Worm (Caenorhabditis elegans) whole organism, late embryonic: ENCODE measurements around the gene T11F8.4.
A peak's percentile ranks its signal among the peaks of the same experiment; 100 is the strongest.

Source experiments
- K02D7.2 ChIP-seq: sonication (generic microtip); optimal IDR thresholded peaks from 2 replicates; lab custom pipeline; 2017; ENCODE audit warnings: mild to moderate bottlenecking, missing genetic modification characterization, missing compliant biosample characterization
- T23F11.4 ChIP-seq: fragments of 200-800 bp; sonication (Bioruptor generic); optimal IDR thresholded peaks from 2 replicates; lab custom pipeline; 2018; ENCODE audit warnings: mild to moderate bottlenecking, missing genetic modification characterization, missing compliant biosample characterization
- ahr-1 ChIP-seq: sonication (generic microtip); optimal IDR thresholded peaks from 2 replicates; lab custom pipeline; 2016; ENCODE audit warnings: missing genetic modification characterization, missing compliant biosample characterization
- ceh-14 ChIP-seq: sonication (generic microtip); optimal IDR thresholded peaks from 2 replicates; lab custom pipeline; 2016; ENCODE audit warnings: missing genotype, missing genetic modification characterization, missing compliant biosample characterization
- ceh-18 ChIP-seq: sonication (generic microtip); optimal IDR thresholded peaks from 2 replicates; lab custom pipeline; 2016; ENCODE audit warnings: missing genetic modification characterization, missing compliant biosample characterization
- ceh-19 ChIP-seq: fragments of 200-800 bp; sonication (Bioruptor generic); optimal IDR thresholded peaks from 2 replicates; lab custom pipeline; 2018; ENCODE audit warnings: mild to moderate bottlenecking, missing genetic modification characterization, missing compliant biosample characterization
- ceh-2 ChIP-seq: sonication (generic microtip); optimal IDR thresholded peaks from 2 replicates; lab custom pipeline; 2016; ENCODE audit warnings: missing genotype, missing genetic modification characterization, missing compliant biosample characterization
- ceh-22 ChIP-seq: sonication (generic microtip); optimal IDR thresholded peaks from 2 replicates; lab custom pipeline; 2017; ENCODE audit warnings: missing biosample characterization, missing genetic modification characterization
- ceh-24 ChIP-seq: sonication (generic microtip); optimal IDR thresholded peaks from 2 replicates; lab custom pipeline; 2016; ENCODE audit warnings: mild to moderate bottlenecking, missing genetic modification characterization, missing compliant biosample characterization
- ceh-30 ChIP-seq: fragments of 150-350 bp; optimal IDR thresholded peaks from 2 replicates; lab custom pipeline; 2014; ENCODE audit warnings: missing biosample characterization, missing genetic modification characterization
- ceh-34 ChIP-seq: sonication (generic microtip); optimal IDR thresholded peaks from 2 replicates; lab custom pipeline; 2016; ENCODE audit warnings: mild to moderate bottlenecking, missing genetic modification characterization, missing compliant biosample characterization
- ceh-48 ChIP-seq: sonication (generic microtip); optimal IDR thresholded peaks from 2 replicates; lab custom pipeline; 2016; ENCODE audit warnings: missing genetic modification characterization, inconsistent platforms, missing compliant biosample characterization
- ceh-6 ChIP-seq: fragments of 200-800 bp; sonication (Bioruptor generic); optimal IDR thresholded peaks from 2 replicates; lab custom pipeline; 2018; ENCODE audit warnings: mild to moderate bottlenecking, missing genetic modification characterization, missing compliant biosample characterization
- dve-1 ChIP-seq: sonication (generic microtip); optimal IDR thresholded peaks from 2 replicates; lab custom pipeline; 2017; ENCODE audit warnings: antibody characterized with exemption, mild to moderate bottlenecking, missing genetic modification characterization, missing compliant biosample characterization
- elt-2 ChIP-seq: sonication (generic microtip); optimal IDR thresholded peaks from 2 replicates; lab custom pipeline; 2016; ENCODE audit warnings: missing genetic modification reagents, missing genetic modification characterization, missing compliant biosample characterization
- elt-4 ChIP-seq: sonication (generic microtip); optimal IDR thresholded peaks from 2 replicates; lab custom pipeline; 2016; ENCODE audit warnings: missing genetic modification characterization, missing compliant biosample characterization
- fax-1 ChIP-seq: sonication (generic microtip); optimal IDR thresholded peaks from 2 replicates; lab custom pipeline; 2016; ENCODE audit warnings: missing genotype, missing genetic modification characterization, missing compliant biosample characterization
- fkh-10 ChIP-seq: fragments of 150-350 bp; optimal IDR thresholded peaks from 2 replicates; lab custom pipeline; 2014; ENCODE audit warnings: missing biosample characterization, missing genetic modification reagents, missing genetic modification characterization
- hlh-13 ChIP-seq: fragments of 200-800 bp; sonication (Bioruptor generic); optimal IDR thresholded peaks from 2 replicates; lab custom pipeline; 2018; ENCODE audit warnings: mild to moderate bottlenecking, missing genetic modification characterization, missing compliant biosample characterization
- hlh-8 ChIP-seq: sonication (generic microtip); optimal IDR thresholded peaks from 2 replicates; lab custom pipeline; 2016; ENCODE audit warnings: missing genotype, missing genetic modification characterization, missing compliant biosample characterization
- lim-6 ChIP-seq: sonication (generic microtip); optimal IDR thresholded peaks from 2 replicates; lab custom pipeline; 2016; ENCODE audit warnings: missing genetic modification characterization, missing compliant biosample characterization
- lin-11 ChIP-seq: fragments of 200-800 bp; sonication (Bioruptor generic); optimal IDR thresholded peaks from 2 replicates; lab custom pipeline; 2018; ENCODE audit warnings: mild to moderate bottlenecking, missing genetic modification characterization, missing compliant biosample characterization
- madf-2 ChIP-seq: sonication (generic microtip); optimal IDR thresholded peaks from 2 replicates; lab custom pipeline; 2017; ENCODE audit warnings: missing genetic modification characterization, missing compliant biosample characterization
- odd-2 ChIP-seq: sonication (generic microtip); optimal IDR thresholded peaks from 2 replicates; lab custom pipeline; 2017; ENCODE audit warnings: antibody characterized with exemption, mild to moderate bottlenecking, missing genetic modification characterization, missing compliant biosample characterization
- pha-4 ChIP-seq: fragments of 150-350 bp; optimal IDR thresholded peaks from 2 replicates; lab custom pipeline; 2018; ENCODE audit warnings: missing biosample characterization, missing genetic modification reagents, missing genetic modification characterization
- ref-2 ChIP-seq: sonication (generic microtip); optimal IDR thresholded peaks from 2 replicates; lab custom pipeline; 2016; ENCODE audit warnings: missing genetic modification characterization, missing compliant biosample characterization
- rnt-1 ChIP-seq: sonication (generic microtip); optimal IDR thresholded peaks from 2 replicates; lab custom pipeline; 2016; ENCODE audit warnings: missing genetic modification characterization, missing compliant biosample characterization
- sox-2 ChIP-seq: fragments of 200-800 bp; sonication (Bioruptor generic); IDR thresholded peaks from 2 replicates; pipeline ENCODE4 v1.3.6; 2022; ENCODE audit warnings: missing genetic modification reagents, missing genetic modification characterization, missing compliant biosample characterization
- syd-9 ChIP-seq: sonication (generic microtip); optimal IDR thresholded peaks from 2 replicates; lab custom pipeline; 2016; ENCODE audit warnings: mild to moderate bottlenecking, missing genetic modification characterization, moderate library complexity, missing compliant biosample characterization
- tbx-2 ChIP-seq: sonication (generic microtip); optimal IDR thresholded peaks from 2 replicates; lab custom pipeline; 2016; ENCODE audit warnings: missing genetic modification characterization, missing compliant biosample characterization
- tbx-7 ChIP-seq: sonication (generic microtip); optimal IDR thresholded peaks from 2 replicates; lab custom pipeline; 2016; ENCODE audit warnings: missing genotype, missing genetic modification characterization, missing compliant biosample characterization
- unc-3 ChIP-seq, 2 experiments: fragments of 200-800 bp in 1 of 2; sonication (Bioruptor generic) in 1 of 2; sonication (generic microtip) in 1 of 2; conservative IDR thresholded peaks in 1 of 2; optimal IDR thresholded peaks in 1 of 2; 2 replicates each; pipeline versions ENCODE4 v1.3.6 to Lab custom; 2016 to 2022; ENCODE audit warnings: missing compliant biosample characterization in 2 of 2, missing genetic modification characterization in 2 of 2, missing genetic modification reagents in 1 of 2
- unc-42 ChIP-seq: sonication (generic microtip); optimal IDR thresholded peaks from 2 replicates; lab custom pipeline; 2016; ENCODE audit warnings: missing genotype, missing genetic modification characterization, missing compliant biosample characterization
- unc-55 ChIP-seq: sonication (generic microtip); optimal IDR thresholded peaks from 2 replicates; lab custom pipeline; 2017; ENCODE audit warnings: missing biosample characterization, missing genetic modification reagents, missing genetic modification characterization
- unc-86 ChIP-seq: sonication (generic microtip); optimal IDR thresholded peaks from 2 replicates; lab custom pipeline; 2016; ENCODE audit warnings: missing genetic modification characterization, missing compliant biosample characterization
- zip-5 ChIP-seq: sonication (generic microtip); optimal IDR thresholded peaks from 2 replicates; lab custom pipeline; 2016; ENCODE audit warnings: missing genetic modification characterization, missing compliant biosample characterization
- ztf-16 ChIP-seq: sonication (generic microtip); optimal IDR thresholded peaks from 2 replicates; lab custom pipeline; 2017; ENCODE audit warnings: missing genetic modification characterization, missing compliant biosample characterization

Gene T11F8.4

ce11 chrIV:5476468-5476867, at the start of gene T11F8.4:
Gene T11F8.4, minus strand, starts transcription at chrIV:5476568.
- TF ChIP-seq ceh-48 (tag; lab: Kevin White, UChicago) (no peak), ahr-1 (no peak), T23F11.4 (GFP tag; lab: Kevin White, UChicago) (no peak), ceh-30 (tag; lab: Kevin White, UChicago) (no peak)

ce11 chrIV:5519044-5519443, 42.7 kb upstream of the T11F8.4 start:
- TF ChIP-seq ceh-19: no peak
- no peak for TF ChIP-seq ztf-16 (tag; lab: Kevin White, UChicago)
- TF ChIP-seq ceh-2 (tag; lab: Kevin White, UChicago): no peak
- TF ChIP-seq hlh-8 (tag; lab: Kevin White, UChicago): no peak
- TF ChIP-seq ceh-6 (GFP tag; lab: Kevin White, UChicago): no peak
- TF ChIP-seq unc-3 (GFP tag; conservative IDR thresholded peaks at IDR 0.05; lab: Robert Waterston, UW): no peak
- TF ChIP-seq unc-3 (tag; optimal IDR thresholded peaks at IDR 0.05; lab: Kevin White, UChicago): no peak
- no peak for TF ChIP-seq zip-5 (tag; lab: Kevin White, UChicago)
- no peak for TF ChIP-seq ceh-24
- TF ChIP-seq fax-1 (tag; lab: Kevin White, UChicago): no peak
- TF ChIP-seq dve-1 (tag; lab: Kevin White, UChicago): no peak
- TF ChIP-seq ceh-18 (tag; lab: Kevin White, UChicago): no peak
- no peak for TF ChIP-seq K02D7.2 (tag; lab: Kevin White, UChicago)
- no peak for TF ChIP-seq tbx-2 (tag; lab: Kevin White, UChicago)
- TF ChIP-seq lin-11 (tag; lab: Kevin White, UChicago): no peak
- TF ChIP-seq madf-2: no peak
- TF ChIP-seq syd-9: no peak
- TF ChIP-seq ceh-30 (tag; lab: Kevin White, UChicago): no peak
- no peak for TF ChIP-seq odd-2 (tag; lab: Kevin White, UChicago)

ce11 chrIV:5514789-5515188, 38.4 kb upstream of the T11F8.4 start:
- TF ChIP-seq ceh-30 (tag; lab: Kevin White, UChicago): no peak
- no peak for TF ChIP-seq ceh-22 (tag; lab: Kevin White, UChicago)
- TF ChIP-seq ztf-16 (tag; lab: Kevin White, UChicago): no peak
- no peak for TF ChIP-seq lim-6 (tag; lab: Kevin White, UChicago)
- TF ChIP-seq fax-1 (tag; lab: Kevin White, UChicago): no peak
- TF ChIP-seq dve-1 (tag; lab: Kevin White, UChicago): no peak
- TF ChIP-seq fkh-10 (GFP tag; lab: Kevin White, UChicago): no peak
- TF ChIP-seq tbx-7 (tag; lab: Kevin White, UChicago): no peak
- TF ChIP-seq elt-2 (tag; lab: Kevin White, UChicago): no peak
- TF ChIP-seq unc-42: no peak
- TF ChIP-seq ceh-14 (tag; lab: Kevin White, UChicago): no peak
- TF ChIP-seq hlh-13 (GFP tag; lab: Kevin White, UChicago): no peak
- no peak for TF ChIP-seq sox-2 (GFP tag; lab: Robert Waterston, UW)
- TF ChIP-seq elt-4 (tag; lab: Kevin White, UChicago): no peak
- TF ChIP-seq ref-2 (tag; lab: Kevin White, UChicago): no peak
- TF ChIP-seq unc-86 (tag; lab: Kevin White, UChicago): no peak

DNA sequence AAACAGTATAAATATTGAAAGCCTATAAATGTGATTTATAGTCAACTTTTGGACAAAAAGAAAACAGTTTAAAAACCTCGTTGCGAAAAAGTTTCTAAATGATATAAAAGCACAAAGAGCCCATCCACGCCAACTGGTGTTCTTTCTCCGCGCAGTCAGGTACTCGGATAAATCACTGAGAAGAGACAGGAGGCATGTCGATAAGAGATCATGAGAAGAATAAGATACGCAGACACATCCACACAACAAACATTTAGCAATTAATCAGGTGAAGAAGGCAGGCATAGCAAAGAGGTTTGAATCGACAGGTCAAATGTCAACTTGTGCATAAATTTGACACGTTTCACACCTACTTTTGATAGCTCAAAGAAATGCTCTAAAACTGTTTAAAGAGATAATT, 31.4 kb upstream of the T11F8.4 start:
- TF ChIP-seq K02D7.2 (tag; lab: Kevin White, UChicago) (no peak), pha-4 (no peak), hlh-8 (tag; lab: Kevin White, UChicago) (no peak), unc-55 (peak; percentile 68), tbx-2 (tag; lab: Kevin White, UChicago) (peak; percentile 18), tbx-7 (tag; lab: Kevin White, UChicago) (no peak), T23F11.4 (GFP tag; lab: Kevin White, UChicago) (no peak), ceh-34 (no peak), rnt-1 (tag; lab: Kevin White, UChicago) (peak; percentile 25), zip-5 (tag; lab: Kevin White, UChicago) (no peak)
